Fruit fly (Drosophila melanogaster): ENCODE measurements around the gene ORMDL.

ORMDL gene

dm6 chr3L:21647853-21648252 lies 12.7 kb downstream of the ORMDL start:
- TF ChIP-seq CG9705 (GFP tag; optimal IDR thresholded peaks at IDR 0.05), result no peak
- TF ChIP-seq rgr (GFP tag; optimal IDR thresholded peaks at IDR 0.05), result no peak
- no peak for TF ChIP-seq Myc (optimal IDR thresholded peaks at IDR 0.05)
- no peak for TF ChIP-seq Dfd (GFP tag; optimal IDR thresholded peaks at IDR 0.05)
- TF ChIP-seq sage (GFP tag; optimal IDR thresholded peaks at IDR 0.05), result no peak
- TF ChIP-seq fru (GFP tag; optimal IDR thresholded peaks at IDR 0.05), result no peak
- TF ChIP-seq h (GFP tag; optimal IDR thresholded peaks at IDR 0.05), result no peak
- no peak for TF ChIP-seq sv (GFP tag; optimal IDR thresholded peaks at IDR 0.05)

dm6 chr3L:21651412-21651811 lies 16.3 kb downstream of the ORMDL start:
- TF ChIP-seq rgr (GFP tag; optimal IDR thresholded peaks at IDR 0.05) (no peak), pan (optimal IDR thresholded peaks at IDR 0.05) (no peak)

- no peak for TF ChIP-seq Mio (GFP tag; optimal IDR thresholded peaks at IDR 0.05)
- no peak for TF ChIP-seq Dfd (GFP tag; optimal IDR thresholded peaks at IDR 0.05)
- TF ChIP-seq HLH106 (tag; optimal IDR thresholded peaks at IDR 0.05), result no peak
These were observed 17.0 kb downstream of the ORMDL start for dm6 chr3L:21652124-21652523.

- TF ChIP-seq dmrt93B (GFP tag; optimal IDR thresholded peaks at IDR 0.05) (peak; percentile 30), usp (GFP tag; optimal IDR thresholded peaks at IDR 0.05) (no peak), Hnf4 (GFP tag; optimal IDR thresholded peaks at IDR 0.05) (peak; percentile 69), Dif (GFP tag; optimal IDR thresholded peaks at IDR 0.05; ENCODE audit: partially characterized antibody) (no peak), CrebA (GFP tag; optimal IDR thresholded peaks at IDR 0.05; ENCODE audit: borderline replicate concordance) (no peak), HLH106 (tag; optimal IDR thresholded peaks at IDR 0.05) (peak; percentile 57), tai (GFP tag; optimal IDR thresholded peaks at IDR 0.05) (peak; percentile 57), psq (GFP tag; optimal IDR thresholded peaks at IDR 0.05) (peak; percentile 39), Hr83 (GFP tag; optimal IDR thresholded peaks at IDR 0.05; ENCODE audit: poor library complexity, severe bottlenecking) (peak; percentile 72), Dfd (GFP tag; optimal IDR thresholded peaks at IDR 0.05) (no peak), sage (GFP tag; optimal IDR thresholded peaks at IDR 0.05) (no peak), fru (GFP tag; optimal IDR thresholded peaks at IDR 0.05) (peak; percentile 48), ey (GFP tag; optimal IDR thresholded peaks at IDR 0.05) (peak; percentile 50), Jra (GFP tag; optimal IDR thresholded peaks at IDR 0.05) (no peak), Hr78 (GFP tag; optimal IDR thresholded peaks at IDR 0.05) (no peak), br (GFP tag; optimal IDR thresholded peaks at IDR 0.05) (peak; percentile 68), Mio (GFP tag; optimal IDR thresholded peaks at IDR 0.05) (no peak), brk (GFP tag; optimal IDR thresholded peaks at IDR 0.05) (no peak), rgr (GFP tag; optimal IDR thresholded peaks at IDR 0.05) (no peak), foxo (GFP tag; optimal IDR thresholded peaks at IDR 0.05) (peak in 1 of 2 experiments; percentile 71), sv (GFP tag; optimal IDR thresholded peaks at IDR 0.05) (peak; percentile 57), Myc (optimal IDR thresholded peaks at IDR 0.05) (peak; percentile 93), dl (GFP tag; optimal IDR thresholded peaks at IDR 0.05; ENCODE audit: insufficient read depth in 1 of 2, partially characterized antibody in 2 of 2) (no peak), Rel (GFP tag; optimal IDR thresholded peaks at IDR 0.05) (no peak), Rel (tag; optimal IDR thresholded peaks at IDR 0.05) (no peak), N (GFP tag; optimal IDR thresholded peaks at IDR 0.05) (no peak), dsf (GFP tag; optimal IDR thresholded peaks at IDR 0.05; ENCODE audit: borderline replicate concordance) (no peak), Abd-B (GFP tag; optimal IDR thresholded peaks at IDR 0.05) (no peak), jim (GFP tag; optimal IDR thresholded peaks at IDR 0.05) (no peak), CG32264 (GFP tag; optimal IDR thresholded peaks at IDR 0.05) (no peak), h (GFP tag; optimal IDR thresholded peaks at IDR 0.05) (peak; percentile 55), pan (optimal IDR thresholded peaks at IDR 0.05) (no peak), CG9705 (GFP tag; optimal IDR thresholded peaks at IDR 0.05) (peak; percentile 36), lola (GFP tag; optimal IDR thresholded peaks at IDR 0.05) (no peak), Sp1 (GFP tag; optimal IDR thresholded peaks at IDR 0.05) (no peak), OdsH (GFP tag; optimal IDR thresholded peaks at IDR 0.05) (peak; percentile 48), Vsx2 (GFP tag; optimal IDR thresholded peaks at IDR 0.05; ENCODE audit: partially characterized antibody) (no peak), GATAd (GFP tag; optimal IDR thresholded peaks at IDR 0.05) (no peak), woc (GFP tag; optimal IDR thresholded peaks at IDR 0.05) (no peak)
These were observed 17.7 kb downstream of the ORMDL start for dm6 chr3L:21652768-21653167.
